Worm (Caenorhabditis elegans) whole organism, mixed stage, embryonic: ENCODE results near the gene sri-40.

Experiments used
- M03D4.4 ChIP-seq: sonication (generic microtip); optimal IDR thresholded peaks from 2 replicates; lab custom pipeline; 2017; ENCODE audit warnings: mild to moderate bottlenecking, missing genetic modification characterization, missing compliant biosample characterization
- bed-3 ChIP-seq: fragments of 200-800 bp; sonication (Bioruptor generic); optimal IDR thresholded peaks from 3 replicates; lab custom pipeline; 2018; ENCODE audit warnings: mild to moderate bottlenecking, missing genetic modification characterization, moderate library complexity, missing compliant biosample characterization
- blmp-1 ChIP-seq: fragments of 150-350 bp; optimal IDR thresholded peaks from 2 replicates; lab custom pipeline; 2014; ENCODE audit warnings: missing biosample characterization, missing genetic modification characterization
- ceh-39 ChIP-seq: fragments of 150-350 bp; optimal IDR thresholded peaks from 2 replicates; lab custom pipeline; 2014; ENCODE audit warnings: missing biosample characterization, missing genetic modification characterization
- ceh-43 ChIP-seq: fragments of 200-800 bp; sonication (Bioruptor generic); optimal IDR thresholded peaks from 2 replicates; lab custom pipeline; 2018; ENCODE audit warnings: mild to moderate bottlenecking, missing genetic modification characterization, moderate library complexity, missing compliant biosample characterization
- ceh-83 ChIP-seq: fragments of 200-800 bp; sonication (Bioruptor generic); optimal IDR thresholded peaks from 2 replicates; lab custom pipeline; 2018; ENCODE audit warnings: mild to moderate bottlenecking, missing genetic modification characterization, missing compliant biosample characterization
- ces-1 ChIP-seq: fragments of 150-350 bp; optimal IDR thresholded peaks from 2 replicates; lab custom pipeline; 2014; ENCODE audit warnings: missing biosample characterization, missing genetic modification reagents, missing genetic modification characterization
- cnd-1 ChIP-seq: fragments of 200-800 bp; sonication (Bioruptor generic); optimal IDR thresholded peaks from 2 replicates; lab custom pipeline; 2018; ENCODE audit warnings: mild to moderate bottlenecking, missing genetic modification characterization, missing compliant biosample characterization
- elt-1 ChIP-seq: sonication (generic microtip); optimal IDR thresholded peaks from 2 replicates; lab custom pipeline; 2017; ENCODE audit warnings: missing genetic modification characterization, mild to moderate bottlenecking, missing compliant biosample characterization, antibody characterized with exemption, moderate library complexity, borderline replicate concordance; ENCODE audit not compliant: insufficient read depth
- elt-3 ChIP-seq: fragments of 150-350 bp; optimal IDR thresholded peaks from 2 replicates; lab custom pipeline; 2014; ENCODE audit warnings: missing biosample characterization, missing genetic modification characterization
- flh-1 ChIP-seq: fragments of 200-800 bp; sonication (Bioruptor generic); optimal IDR thresholded peaks from 2 replicates; lab custom pipeline; 2018; ENCODE audit warnings: mild to moderate bottlenecking, missing genetic modification characterization, moderate library complexity, missing compliant biosample characterization
- ham-2 ChIP-seq: fragments of 200-800 bp; sonication (Bioruptor generic); optimal IDR thresholded peaks from 2 replicates; lab custom pipeline; 2018; ENCODE audit warnings: mild to moderate bottlenecking, missing genetic modification characterization, missing compliant biosample characterization
- hlh-1 ChIP-seq: fragments of 150-350 bp; optimal IDR thresholded peaks from 2 replicates; lab custom pipeline; 2014; ENCODE audit warnings: missing biosample characterization, missing genetic modification reagents, missing genetic modification characterization
- lin-13 ChIP-seq: fragments of 150-350 bp; optimal IDR thresholded peaks from 2 replicates; lab custom pipeline; 2014; ENCODE audit warnings: missing biosample characterization, missing genetic modification characterization
- lin-32 ChIP-seq: fragments of 200-800 bp; sonication (Bioruptor generic); optimal IDR thresholded peaks from 2 replicates; lab custom pipeline; 2018; ENCODE audit warnings: mild to moderate bottlenecking, missing genetic modification characterization, missing compliant biosample characterization
- lsy-2 ChIP-seq: fragments of 150-350 bp; optimal IDR thresholded peaks from 2 replicates; lab custom pipeline; 2014; ENCODE audit warnings: missing biosample characterization, missing genetic modification characterization
- mab-5 ChIP-seq: fragments of 150-350 bp; optimal IDR thresholded peaks from 2 replicates; lab custom pipeline; 2014; ENCODE audit warnings: missing biosample characterization, missing genetic modification characterization
- mls-2 ChIP-seq: sonication (generic microtip); optimal IDR thresholded peaks from 2 replicates; lab custom pipeline; 2016; ENCODE audit warnings: mild to moderate bottlenecking, missing genetic modification characterization, moderate library complexity, missing compliant biosample characterization
- nhr-12 ChIP-seq: fragments of 150-350 bp; optimal IDR thresholded peaks from 2 replicates; lab custom pipeline; 2014; ENCODE audit warnings: missing biosample characterization, missing genetic modification characterization
- nhr-2 ChIP-seq: fragments of 150-350 bp; optimal IDR thresholded peaks from 2 replicates; lab custom pipeline; 2014; ENCODE audit warnings: missing biosample characterization, missing genetic modification characterization
- nhr-237 ChIP-seq: fragments of 150-350 bp; optimal IDR thresholded peaks from 2 replicates; lab custom pipeline; 2014; ENCODE audit warnings: missing biosample characterization, missing genetic modification characterization
- nhr-28 ChIP-seq: fragments of 150-350 bp; optimal IDR thresholded peaks from 2 replicates; lab custom pipeline; 2014; ENCODE audit warnings: missing biosample characterization, missing genetic modification characterization
- nhr-76 ChIP-seq: sonication (generic microtip); optimal IDR thresholded peaks from 2 replicates; lab custom pipeline; 2017; ENCODE audit warnings: missing biosample characterization, missing genetic modification characterization
- pha-4 ChIP-seq: fragments of 150-350 bp; optimal IDR thresholded peaks from 2 replicates; lab custom pipeline; 2018; ENCODE audit warnings: missing biosample characterization, missing genetic modification reagents, missing genetic modification characterization
- sem-2 ChIP-seq: fragments of 200-800 bp; sonication (Bioruptor generic); optimal IDR thresholded peaks from 2 replicates; lab custom pipeline; 2018; ENCODE audit warnings: mild to moderate bottlenecking, missing genetic modification characterization, missing compliant biosample characterization
- snpc-4 ChIP-seq: fragments of 150-350 bp; optimal IDR thresholded peaks from 2 replicates; lab custom pipeline; 2014; ENCODE audit warnings: missing biosample characterization, missing genetic modification characterization
- sptf-1 ChIP-seq: sonication (generic microtip); optimal IDR thresholded peaks from 2 replicates; lab custom pipeline; 2017; ENCODE audit warnings: mild to moderate bottlenecking, missing genetic modification characterization, moderate library complexity, missing compliant biosample characterization
- tbx-8 ChIP-seq: fragments of 200-800 bp; sonication (Bioruptor generic); optimal IDR thresholded peaks from 2 replicates; lab custom pipeline; 2018; ENCODE audit warnings: mild to moderate bottlenecking, missing genetic modification characterization, moderate library complexity, missing compliant biosample characterization
- unc-120 ChIP-seq: sonication (generic microtip); optimal IDR thresholded peaks from 2 replicates; lab custom pipeline; 2017; ENCODE audit warnings: missing genetic modification characterization, missing compliant biosample characterization; ENCODE audit not compliant: poor library complexity, severe bottlenecking
- unc-39 ChIP-seq: fragments of 150-350 bp; optimal IDR thresholded peaks from 2 replicates; lab custom pipeline; 2014; ENCODE audit warnings: missing biosample characterization, missing genetic modification characterization
- unc-62 ChIP-seq: fragments of 150-350 bp; optimal IDR thresholded peaks from 2 replicates; lab custom pipeline; 2014; ENCODE audit warnings: missing biosample characterization, missing genetic modification reagents, missing genetic modification characterization
- zip-8 ChIP-seq: fragments of 150-350 bp; optimal IDR thresholded peaks from 2 replicates; lab custom pipeline; 2014; ENCODE audit warnings: missing biosample characterization, missing genetic modification characterization
- ztf-11 ChIP-seq: fragments of 150-350 bp; optimal IDR thresholded peaks from 2 replicates; lab custom pipeline; 2014; ENCODE audit warnings: missing biosample characterization, missing genetic modification characterization

Gene sri-40

ce11 chrII:3206423-3206989 is 28.7 kb downstream of the sri-40 start, which contains the start of the genes ZC239.20 and ZC239.21:
Gene ZC239.20, minus strand, starts transcription at chrII:3206523.
Gene ZC239.21, plus strand, starts transcription at chrII:3206939.
- TF ChIP-seq flh-1 (GFP tag; lab: Kevin White, UChicago) = no peak
- no peak for TF ChIP-seq nhr-12 (tag; lab: Kevin White, UChicago)
- no peak for TF ChIP-seq tbx-8 (GFP tag; lab: Kevin White, UChicago)
- TF ChIP-seq snpc-4 (tag; lab: Kevin White, UChicago) = no peak
- TF ChIP-seq nhr-28 (tag; lab: Kevin White, UChicago) = no peak
- no peak for TF ChIP-seq unc-120 (tag; lab: Kevin White, UChicago)
- TF ChIP-seq lsy-2 (tag; lab: Kevin White, UChicago) = no peak
- TF ChIP-seq sem-2 (GFP tag; lab: Kevin White, UChicago) = no peak
- no peak for TF ChIP-seq ceh-43 (GFP tag; lab: Kevin White, UChicago)
- TF ChIP-seq bed-3 (GFP tag; lab: Kevin White, UChicago) = no peak
- no peak for TF ChIP-seq nhr-2 (tag; lab: Kevin White, UChicago)
- no peak for TF ChIP-seq sptf-1 (tag; lab: Kevin White, UChicago)
- no peak for TF ChIP-seq ham-2 (GFP tag; lab: Kevin White, UChicago)
- TF ChIP-seq ztf-11 (tag; lab: Kevin White, UChicago) = no peak

DNA sequence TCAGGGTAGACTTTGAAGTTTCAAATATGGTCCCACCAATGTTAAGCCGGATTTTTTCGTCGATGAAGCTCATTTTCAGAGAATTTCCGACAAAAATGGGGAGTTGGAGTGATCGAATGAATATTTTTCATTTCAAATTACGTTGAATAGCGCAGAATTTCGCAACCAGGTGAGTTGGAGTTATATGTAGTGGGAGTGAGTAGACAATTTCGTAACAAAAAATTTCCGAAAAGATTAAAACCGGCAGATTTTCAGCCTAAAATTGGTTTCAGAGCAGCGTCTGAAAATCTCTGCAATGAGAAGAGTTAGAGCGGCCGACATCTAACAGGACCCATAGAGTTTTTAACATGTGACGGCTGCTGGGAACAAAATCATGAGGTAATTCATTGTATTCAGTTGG is 30.9 kb downstream of the sri-40 start, which contains the start of gene sdz-35:
sdz-35 (minus strand) TSS at position 101 of the 400 bp plus-strand sequence.
- no peak for TF ChIP-seq blmp-1 (tag; lab: Kevin White, UChicago)
- no peak for TF ChIP-seq sptf-1 (tag; lab: Kevin White, UChicago)
- TF ChIP-seq unc-39 (tag; lab: Kevin White, UChicago) = no peak
- no peak for TF ChIP-seq ceh-83 (GFP tag; lab: Kevin White, UChicago)
- no peak for TF ChIP-seq hlh-1 (tag; lab: Kevin White, UChicago)
- no peak for TF ChIP-seq tbx-8 (GFP tag; lab: Kevin White, UChicago)
- TF ChIP-seq nhr-76 (tag; lab: Kevin White, UChicago) = no peak
- no peak for TF ChIP-seq ceh-39
- no peak for TF ChIP-seq elt-1
- TF ChIP-seq bed-3 (GFP tag; lab: Kevin White, UChicago) = no peak
- TF ChIP-seq ces-1 (GFP tag; lab: Kevin White, UChicago) = no peak
- TF ChIP-seq nhr-28 (tag; lab: Kevin White, UChicago) = no peak
- no peak for TF ChIP-seq flh-1 (GFP tag; lab: Kevin White, UChicago)
- no peak for TF ChIP-seq lin-13
- no peak for TF ChIP-seq mab-5 (tag; lab: Kevin White, UChicago)
- TF ChIP-seq pha-4 (tag; lab: Kevin White, UChicago) = no peak
- no peak for TF ChIP-seq cnd-1
- no peak for TF ChIP-seq mls-2 (tag; lab: Kevin White, UChicago)
- TF ChIP-seq elt-3 (tag; lab: Kevin White, UChicago) = no peak

DNA sequence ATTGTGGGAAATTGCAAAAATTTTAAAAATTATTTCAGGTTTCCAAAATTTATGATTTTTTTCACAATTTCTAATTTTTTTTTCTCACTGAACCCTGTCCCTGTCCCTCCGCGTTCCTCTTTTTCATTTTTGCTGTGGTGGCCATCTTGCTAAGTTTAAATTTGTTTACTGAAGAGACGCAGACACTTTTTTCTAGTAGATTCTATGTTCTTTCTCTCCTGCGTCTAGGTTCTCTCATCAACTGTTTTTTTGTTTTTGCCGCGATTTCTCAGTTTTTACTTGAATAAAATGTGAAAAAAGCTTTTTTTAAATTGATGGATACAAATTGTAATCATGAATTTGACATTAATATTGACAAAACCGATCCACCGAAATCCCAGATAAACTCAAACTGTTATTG is 31.5 kb downstream of the sri-40 start, which contains the start of gene ZC239.6:
ZC239.6 (plus strand) TSS at position 381 of the 400 bp plus-strand sequence.
- TF ChIP-seq nhr-237 (tag; lab: Kevin White, UChicago) = no peak
- no peak for TF ChIP-seq lin-32
- TF ChIP-seq ceh-83 (GFP tag; lab: Kevin White, UChicago) = no peak
- TF ChIP-seq flh-1 (GFP tag; lab: Kevin White, UChicago) = no peak
- no peak for TF ChIP-seq tbx-8 (GFP tag; lab: Kevin White, UChicago)
- TF ChIP-seq unc-62 (GFP tag; lab: Kevin White, UChicago) = no peak
- no peak for TF ChIP-seq ceh-43 (GFP tag; lab: Kevin White, UChicago)
- TF ChIP-seq unc-120 (tag; lab: Kevin White, UChicago) = no peak
- no peak for TF ChIP-seq nhr-12 (tag; lab: Kevin White, UChicago)
- TF ChIP-seq mls-2 (tag; lab: Kevin White, UChicago) = no peak
- no peak for TF ChIP-seq ham-2 (GFP tag; lab: Kevin White, UChicago)
- TF ChIP-seq ces-1 (GFP tag; lab: Kevin White, UChicago) = no peak
- no peak for TF ChIP-seq lin-13
- TF ChIP-seq ceh-39 = no peak
- no peak for TF ChIP-seq snpc-4 (tag; lab: Kevin White, UChicago)
- no peak for TF ChIP-seq zip-8 (tag; lab: Kevin White, UChicago)
- TF ChIP-seq ztf-11 (tag; lab: Kevin White, UChicago) = no peak
- TF ChIP-seq hlh-1 (tag; lab: Kevin White, UChicago) = no peak
- no peak for TF ChIP-seq M03D4.4 (tag; lab: Kevin White, UChicago)
- TF ChIP-seq, all 35 proteins: peak for 0
